Worm (Caenorhabditis elegans): ENCODE measurements around the gene ptrg-1.

Gene ptrg-1

DNA sequence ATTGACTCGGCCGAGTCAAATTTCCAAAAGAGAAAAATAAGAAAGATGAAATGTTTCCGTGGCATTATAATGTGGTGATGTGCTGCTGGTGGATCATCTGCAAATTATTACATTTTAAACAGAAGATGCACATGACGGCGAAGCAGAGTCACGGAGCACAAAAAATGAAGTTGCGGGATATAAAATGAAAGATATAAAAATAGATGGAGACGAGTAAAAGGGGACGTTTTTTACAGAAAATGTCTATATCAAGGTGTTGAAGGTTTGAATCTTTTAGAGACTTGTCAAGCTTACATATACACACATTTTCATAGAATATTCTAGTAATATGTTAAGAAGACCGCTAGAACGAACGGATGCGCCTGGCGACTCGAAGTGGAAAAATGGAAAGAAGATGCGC, at the start of gene ptrg-1:
ptrg-1 (minus strand) TSS at position 101 of the 400 bp plus-strand sequence.
- TF ChIP-seq tab-1 (GFP tag; IDR thresholded peaks at IDR 0.05) (no peak), med-1 (GFP tag; optimal IDR thresholded peaks at IDR 0.05; ENCODE audit: insufficient read depth) (no peak), flt-1 (GFP tag; IDR thresholded peaks at IDR 0.05) (no peak), T22C8.4 (GFP tag; IDR thresholded peaks at IDR 0.05) (no peak), klf-2 (GFP tag; conservative IDR thresholded peaks at IDR 0.05) (no peak), ztf-29 (GFP tag; IDR thresholded peaks at IDR 0.05) (no peak), ztf-23 (GFP tag; IDR thresholded peaks at IDR 0.05) (no peak), ref-1 (GFP tag; conservative IDR thresholded peaks at IDR 0.05) (no peak), cog-1 (tag; optimal IDR thresholded peaks at IDR 0.05) (no peak)

DNA sequence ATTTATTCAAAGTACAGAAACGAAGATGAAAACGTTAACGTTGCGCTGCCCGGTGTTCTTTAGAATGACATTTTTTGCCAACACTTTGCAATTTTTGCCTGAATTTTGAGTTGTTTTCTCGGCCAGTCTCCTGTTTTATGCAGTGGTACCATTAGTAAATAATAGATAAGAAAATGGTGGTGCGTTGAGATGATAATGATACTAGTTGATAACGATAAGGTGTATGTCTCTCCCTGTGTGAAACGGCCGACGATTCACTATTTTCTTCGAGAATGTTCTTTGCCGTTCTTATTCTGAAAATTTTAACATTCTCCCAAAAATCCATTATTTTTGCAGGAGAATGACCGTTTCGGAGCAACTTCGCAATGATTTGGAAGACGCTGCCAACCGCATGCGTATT, 49.0 kb upstream of the ptrg-1 start, which contains the start of gene tkt-1:
tkt-1 (plus strand) TSS at position 337 of the 400 bp plus-strand sequence.
- TF ChIP-seq cog-1 (tag; optimal IDR thresholded peaks at IDR 0.05) (no peak), flt-1 (GFP tag; IDR thresholded peaks at IDR 0.05) (no peak), klf-2 (GFP tag; conservative IDR thresholded peaks at IDR 0.05) (no peak), tab-1 (GFP tag; IDR thresholded peaks at IDR 0.05) (no peak), med-1 (GFP tag; optimal IDR thresholded peaks at IDR 0.05; ENCODE audit: insufficient read depth) (no peak), ref-1 (GFP tag; conservative IDR thresholded peaks at IDR 0.05) (no peak), ztf-23 (GFP tag; IDR thresholded peaks at IDR 0.05) (no peak), T22C8.4 (GFP tag; IDR thresholded peaks at IDR 0.05) (no peak), ztf-29 (GFP tag; IDR thresholded peaks at IDR 0.05) (no peak)

DNA sequence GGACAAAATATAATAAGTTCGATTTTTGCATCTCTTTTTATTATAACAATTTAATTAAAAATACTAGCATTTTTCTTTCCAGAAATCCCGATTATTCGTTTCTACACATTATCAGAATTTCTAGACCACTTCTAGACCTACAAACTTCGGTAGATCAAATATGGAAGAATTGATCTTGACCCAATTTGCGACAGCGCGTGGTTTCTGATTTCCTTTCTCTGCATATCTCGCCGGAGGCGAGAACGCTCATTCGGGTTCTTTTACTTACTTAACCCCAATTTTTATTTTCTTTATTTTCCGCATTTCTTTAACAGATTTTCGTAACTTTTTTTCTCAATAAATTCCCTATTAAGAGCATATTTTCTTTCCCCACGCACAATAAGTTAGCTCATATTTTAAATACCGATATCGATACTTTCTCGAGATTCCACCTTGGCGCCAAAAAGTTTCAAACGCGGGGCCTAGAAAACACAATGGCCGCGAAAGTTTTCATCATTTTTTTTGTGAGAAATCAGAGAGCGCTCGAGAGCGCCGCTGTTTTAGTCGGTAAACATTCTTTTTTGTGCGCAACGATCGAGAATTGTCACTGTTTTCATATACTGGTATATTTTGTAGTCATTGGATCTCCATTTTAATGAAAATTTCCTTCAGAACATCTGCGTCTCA, 48.3 kb upstream of the ptrg-1 start:
- TF ChIP-seq ztf-23 (GFP tag; IDR thresholded peaks at IDR 0.05) (no peak), T22C8.4 (GFP tag; IDR thresholded peaks at IDR 0.05) (no peak), ref-1 (GFP tag; conservative IDR thresholded peaks at IDR 0.05) (no peak), med-1 (GFP tag; optimal IDR thresholded peaks at IDR 0.05; ENCODE audit: insufficient read depth) (no peak), klf-2 (GFP tag; conservative IDR thresholded peaks at IDR 0.05) (no peak), ztf-29 (GFP tag; IDR thresholded peaks at IDR 0.05) (no peak), cog-1 (tag; optimal IDR thresholded peaks at IDR 0.05) (no peak), tab-1 (GFP tag; IDR thresholded peaks at IDR 0.05) (no peak), flt-1 (GFP tag; IDR thresholded peaks at IDR 0.05) (no peak)

DNA sequence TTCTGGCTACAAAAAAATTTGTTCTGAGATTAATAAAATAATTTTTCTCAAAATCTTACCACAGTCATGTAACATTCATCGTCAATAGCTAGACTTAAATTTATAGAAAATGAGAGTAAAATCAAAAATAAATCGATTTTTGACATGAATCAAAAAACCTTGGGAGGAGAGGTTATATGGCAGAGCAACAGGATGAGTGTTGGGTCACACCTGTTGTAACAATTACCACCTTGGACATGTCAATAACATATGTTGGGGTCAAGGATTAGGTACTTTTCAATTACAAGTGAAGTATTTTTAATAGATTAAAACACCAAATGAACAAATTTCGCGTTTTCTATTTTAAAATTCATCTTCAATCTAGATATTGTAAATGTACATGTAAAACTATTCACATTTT, 47.4 kb upstream of the ptrg-1 start, which contains the start of gene lipl-7:
lipl-7 (minus strand) TSS at position 165 of the 400 bp plus-strand sequence.
- no peak for TF ChIP-seq cog-1 (tag; optimal IDR thresholded peaks at IDR 0.05)
- no peak for TF ChIP-seq klf-2 (GFP tag; conservative IDR thresholded peaks at IDR 0.05)
- TF ChIP-seq med-1 (GFP tag; optimal IDR thresholded peaks at IDR 0.05; ENCODE audit: insufficient read depth), result no peak
- no peak for TF ChIP-seq ref-1 (GFP tag; conservative IDR thresholded peaks at IDR 0.05)
- TF ChIP-seq ztf-23 (GFP tag; IDR thresholded peaks at IDR 0.05), result no peak
- TF ChIP-seq ztf-29 (GFP tag; IDR thresholded peaks at IDR 0.05), result no peak
- no peak for TF ChIP-seq T22C8.4 (GFP tag; IDR thresholded peaks at IDR 0.05)
- no peak for TF ChIP-seq tab-1 (GFP tag; IDR thresholded peaks at IDR 0.05)
- no peak for TF ChIP-seq flt-1 (GFP tag; IDR thresholded peaks at IDR 0.05)

DNA sequence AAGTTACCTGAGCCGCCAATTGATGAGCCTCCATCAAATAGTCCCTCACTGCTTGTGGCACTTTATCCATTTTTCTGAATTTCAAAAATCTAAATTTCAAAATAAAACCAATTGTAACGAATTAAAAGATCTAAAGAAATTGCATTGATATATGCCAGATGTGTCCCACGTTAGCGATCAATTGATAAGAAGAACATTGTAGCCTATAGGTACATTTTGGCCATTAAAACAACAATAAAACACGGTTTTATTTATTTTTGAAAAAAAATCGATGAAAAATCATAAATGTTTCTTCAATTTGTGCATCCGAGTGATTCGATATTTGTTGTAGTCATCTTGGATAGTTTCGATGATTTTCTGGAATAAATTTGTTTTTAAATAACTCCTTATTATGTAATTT, 44.8 kb upstream of the ptrg-1 start, which contains the start of gene ech-8:
ech-8 (minus strand) TSS at position 132 of the 400 bp plus-strand sequence.
- no peak for TF ChIP-seq flt-1 (GFP tag; IDR thresholded peaks at IDR 0.05)
- TF ChIP-seq T22C8.4 (GFP tag; IDR thresholded peaks at IDR 0.05), result no peak
- no peak for TF ChIP-seq med-1 (GFP tag; optimal IDR thresholded peaks at IDR 0.05; ENCODE audit: insufficient read depth)
- no peak for TF ChIP-seq tab-1 (GFP tag; IDR thresholded peaks at IDR 0.05)
- no peak for TF ChIP-seq ztf-29 (GFP tag; IDR thresholded peaks at IDR 0.05)

DNA sequence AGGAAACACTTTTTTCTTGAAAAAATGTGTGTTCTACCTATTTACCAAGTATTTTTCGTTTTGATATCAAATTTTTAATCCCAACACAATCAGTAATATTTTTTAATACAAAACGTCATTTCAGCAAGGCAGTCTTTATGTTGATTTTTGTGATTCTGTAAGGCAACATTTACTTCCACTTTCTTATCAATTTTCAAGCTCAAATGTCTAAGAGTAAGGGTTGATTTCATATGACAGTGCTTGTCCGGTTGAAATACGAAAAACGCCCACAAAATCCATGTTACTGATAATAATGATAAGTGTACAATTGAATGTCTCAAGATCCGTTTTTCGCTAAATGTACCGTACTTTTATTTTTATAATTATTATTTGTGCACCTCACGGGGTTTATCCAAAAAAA, 41.9 kb upstream of the ptrg-1 start:
- no peak for TF ChIP-seq cog-1 (tag; optimal IDR thresholded peaks at IDR 0.05)
- TF ChIP-seq klf-2 (GFP tag; conservative IDR thresholded peaks at IDR 0.05), result no peak
- no peak for TF ChIP-seq ztf-23 (GFP tag; IDR thresholded peaks at IDR 0.05)
- TF ChIP-seq med-1 (GFP tag; optimal IDR thresholded peaks at IDR 0.05; ENCODE audit: insufficient read depth), result no peak
- no peak for TF ChIP-seq tab-1 (GFP tag; IDR thresholded peaks at IDR 0.05)

DNA sequence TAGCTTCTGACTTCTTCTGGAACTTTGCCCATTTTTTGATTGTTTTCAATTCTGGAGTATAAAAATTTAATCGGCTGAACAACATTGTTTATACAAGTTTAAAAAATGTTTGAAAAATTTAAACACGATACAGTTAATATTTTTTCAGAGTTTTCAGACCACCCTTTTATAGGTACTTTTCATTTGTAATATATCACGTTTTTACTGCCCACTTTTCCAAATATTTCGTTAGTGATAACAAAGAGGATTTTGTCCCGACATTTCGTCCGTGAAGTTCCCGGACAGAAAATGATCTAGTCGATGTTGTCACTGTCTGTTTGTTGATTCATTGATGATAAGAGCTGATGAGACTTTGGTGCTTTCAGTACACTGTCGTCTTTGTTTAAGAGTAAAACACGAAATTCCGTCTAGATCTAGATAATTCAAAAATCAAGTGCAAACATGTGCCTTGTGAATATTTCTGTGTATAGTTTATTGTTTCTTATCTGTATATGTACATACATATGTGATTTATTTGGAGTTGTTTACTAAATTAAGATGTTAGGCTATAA, 41.1 kb upstream of the ptrg-1 start, which contains the start of gene ech-9:
ech-9 (minus strand) TSS at position 51 of the 551 bp plus-strand sequence.
- TF ChIP-seq tab-1 (GFP tag; IDR thresholded peaks at IDR 0.05) (no peak), cog-1 (tag; optimal IDR thresholded peaks at IDR 0.05) (no peak), ref-1 (GFP tag; conservative IDR thresholded peaks at IDR 0.05) (no peak), flt-1 (GFP tag; IDR thresholded peaks at IDR 0.05) (no peak), klf-2 (GFP tag; conservative IDR thresholded peaks at IDR 0.05) (no peak), T22C8.4 (GFP tag; IDR thresholded peaks at IDR 0.05) (no peak), ztf-29 (GFP tag; IDR thresholded peaks at IDR 0.05) (no peak), ztf-23 (GFP tag; IDR thresholded peaks at IDR 0.05) (no peak), med-1 (GFP tag; optimal IDR thresholded peaks at IDR 0.05; ENCODE audit: insufficient read depth) (no peak)

DNA sequence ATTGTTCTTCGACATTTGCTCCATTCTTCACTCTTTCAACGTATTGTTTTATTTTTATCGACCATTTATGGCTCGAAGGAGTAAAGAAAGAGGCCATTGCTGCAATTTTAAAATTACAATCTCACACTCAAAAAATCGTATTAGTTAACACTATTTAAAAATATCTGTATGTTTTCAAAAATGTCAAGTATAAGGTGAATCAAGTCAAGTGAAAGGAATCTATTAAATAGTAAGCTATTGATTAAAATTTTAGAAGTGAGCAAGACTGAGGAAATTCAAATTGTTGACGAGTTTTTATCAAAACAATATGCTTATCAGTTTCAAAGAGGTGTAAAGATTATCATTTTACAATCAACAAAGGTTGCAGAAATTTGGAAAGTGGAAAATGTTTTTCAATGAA, 38.2 kb upstream of the ptrg-1 start, which contains the start of gene F01G10.4:
F01G10.4 (minus strand) TSS at position 101 of the 400 bp plus-strand sequence.
- TF ChIP-seq tab-1 (GFP tag; IDR thresholded peaks at IDR 0.05), result no peak
- TF ChIP-seq klf-2 (GFP tag; conservative IDR thresholded peaks at IDR 0.05), result no peak

DNA sequence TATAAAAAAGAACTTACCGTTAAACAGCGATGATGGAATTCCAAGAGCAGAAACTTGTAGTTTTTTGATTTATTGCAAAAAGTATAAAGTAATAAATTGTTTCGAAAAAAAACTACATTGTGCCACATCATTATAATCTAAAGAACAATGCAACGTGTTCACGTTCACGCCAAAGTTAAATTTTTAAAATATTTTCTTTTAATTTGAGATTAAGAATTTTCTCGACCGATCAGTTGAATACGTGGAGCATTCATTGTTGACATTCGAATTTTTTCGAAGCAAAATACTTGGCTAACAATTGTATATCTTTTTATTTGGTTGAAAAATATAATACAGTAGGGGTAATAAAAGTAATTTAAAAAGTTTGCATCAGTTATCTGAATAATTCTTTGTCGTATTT, 36.7 kb upstream of the ptrg-1 start, which contains the start of gene F01G10.5:
F01G10.5 (minus strand) TSS at position 101 of the 400 bp plus-strand sequence.
- TF ChIP-seq flt-1 (GFP tag; IDR thresholded peaks at IDR 0.05) (no peak), ztf-23 (GFP tag; IDR thresholded peaks at IDR 0.05) (no peak), klf-2 (GFP tag; conservative IDR thresholded peaks at IDR 0.05) (no peak), ref-1 (GFP tag; conservative IDR thresholded peaks at IDR 0.05) (no peak), T22C8.4 (GFP tag; IDR thresholded peaks at IDR 0.05) (no peak), med-1 (GFP tag; optimal IDR thresholded peaks at IDR 0.05; ENCODE audit: insufficient read depth) (no peak), ztf-29 (GFP tag; IDR thresholded peaks at IDR 0.05) (no peak), cog-1 (tag; optimal IDR thresholded peaks at IDR 0.05) (no peak), tab-1 (GFP tag; IDR thresholded peaks at IDR 0.05) (no peak)
